Fruit fly (Drosophila melanogaster) whole organism, embryonic: ENCODE results near the gene CG6236.

Experiments used
- Asciz ChIP-seq: fragments of 200-800 bp; sonication (Bioruptor generic); optimal IDR thresholded peaks from 2 replicates; lab custom pipeline; 2017; ENCODE audit warnings: missing biosample characterization, mild to moderate bottlenecking, missing genetic modification characterization, missing genetic modification reagents
- Bdp1 ChIP-seq: fragments of 200-800 bp; sonication (Bioruptor generic); optimal IDR thresholded peaks from 3 replicates; lab custom pipeline; 2016; ENCODE audit warnings: missing biosample characterization, missing genetic modification characterization
- CG1024 ChIP-seq: fragments of 200-800 bp; sonication (Bioruptor generic); IDR thresholded peaks from 2 replicates; pipeline ENCODE4 v1.3.6; 2022; ENCODE audit warnings: missing biosample characterization, missing genetic modification characterization
- CG10959 ChIP-seq: fragments of 200-800 bp; sonication (Bioruptor generic); IDR thresholded peaks from 2 replicates; pipeline ENCODE4 v1.3.6; 2022; ENCODE audit warnings: missing biosample characterization, missing genetic modification characterization
- CG13775 ChIP-seq: fragments of 200-800 bp; sonication (Bioruptor generic); optimal IDR thresholded peaks from 3 replicates; lab custom pipeline; 2017; ENCODE audit warnings: missing biosample characterization, mild to moderate bottlenecking, missing genetic modification characterization
- CG14441 ChIP-seq: fragments of 200-800 bp; sonication (Bioruptor generic); IDR thresholded peaks from 2 replicates; pipeline ENCODE4 v1.3.6; 2022; ENCODE audit warnings: missing biosample characterization, missing genetic modification characterization
- CG14860 ChIP-seq: fragments of 200-800 bp; sonication (Bioruptor generic); IDR thresholded peaks from 3 replicates; pipeline ENCODE4 v1.3.6; 2022; ENCODE audit warnings: missing biosample characterization, missing genetic modification characterization; ENCODE audit not compliant: partially characterized antibody
- CG15696 ChIP-seq: fragments of 200-800 bp; sonication (Bioruptor generic); optimal IDR thresholded peaks from 2 replicates; lab custom pipeline; 2019; ENCODE audit warnings: missing biosample characterization, mild to moderate bottlenecking, missing genetic modification characterization, moderate library complexity
- CG1602 ChIP-seq: fragments of 200-800 bp; sonication (Bioruptor generic); optimal IDR thresholded peaks from 3 replicates; lab custom pipeline; 2016; ENCODE audit warnings: missing biosample characterization, missing genetic modification characterization
- CG16815 ChIP-seq: fragments of 200-800 bp; sonication (Bioruptor generic); optimal IDR thresholded peaks from 3 replicates; lab custom pipeline; 2017; ENCODE audit warnings: missing biosample characterization, mild to moderate bottlenecking, missing genetic modification characterization
- CG16863 ChIP-seq: fragments of 200-800 bp; sonication (Bioruptor generic); optimal IDR thresholded peaks from 3 replicates; lab custom pipeline; 2016; ENCODE audit warnings: missing biosample characterization, missing genetic modification characterization
- CG17361 ChIP-seq: fragments of 200-800 bp; sonication (Bioruptor generic); IDR thresholded peaks from 3 replicates; pipeline ENCODE4 v1.3.6; 2022; ENCODE audit warnings: missing biosample characterization, missing genetic modification characterization
- CG18476 ChIP-seq: fragments of 200-800 bp; sonication (Bioruptor generic); optimal IDR thresholded peaks from 2 replicates; lab custom pipeline; 2016; ENCODE audit warnings: missing biosample characterization, mild to moderate bottlenecking, missing genetic modification characterization
- CG2875 ChIP-seq: fragments of 200-800 bp; sonication (Bioruptor generic); optimal IDR thresholded peaks from 2 replicates; lab custom pipeline; 2017; ENCODE audit warnings: missing biosample characterization, mild to moderate bottlenecking, missing genetic modification characterization, missing genetic modification reagents
- CG30020 ChIP-seq: fragments of 200-800 bp; optimal IDR thresholded peaks from 2 replicates; lab custom pipeline; 2019; ENCODE audit warnings: missing biosample characterization, mild to moderate bottlenecking, missing genetic modification characterization, moderate library complexity
- CG31365 ChIP-seq: fragments of 200-800 bp; sonication (Bioruptor generic); optimal IDR thresholded peaks from 2 replicates; lab custom pipeline; 2018; ENCODE audit warnings: missing biosample characterization, mild to moderate bottlenecking, missing genetic modification characterization
- CG33557 ChIP-seq: fragments of 200-800 bp; sonication (Bioruptor generic); optimal IDR thresholded peaks from 2 replicates; lab custom pipeline; 2019; ENCODE audit warnings: missing biosample characterization, mild to moderate bottlenecking, missing genetic modification characterization, moderate library complexity
- CG3847 ChIP-seq: fragments of 200-800 bp; sonication (Bioruptor generic); IDR thresholded peaks from 2 replicates; pipeline ENCODE4 v1.3.6; 2022; ENCODE audit warnings: missing biosample characterization, missing genetic modification characterization
- CG4424 ChIP-seq: fragments of 200-800 bp; sonication (Bioruptor generic); optimal IDR thresholded peaks from 3 replicates; lab custom pipeline; 2016; ENCODE audit warnings: missing biosample characterization, missing genetic modification characterization
- CG4617 ChIP-seq: fragments of 200-800 bp; sonication (Bioruptor generic); optimal IDR thresholded peaks from 3 replicates; lab custom pipeline; 2016; ENCODE audit warnings: missing biosample characterization, missing genetic modification characterization, borderline replicate concordance
- CG5180 ChIP-seq: fragments of 200-800 bp; sonication (Bioruptor generic); optimal IDR thresholded peaks from 3 replicates; lab custom pipeline; 2017; ENCODE audit warnings: missing biosample characterization, missing genetic modification characterization, mild to moderate bottlenecking, moderate library complexity, missing genetic modification reagents
- E2f2 ChIP-seq: fragments of 200-800 bp; sonication (Bioruptor generic); IDR thresholded peaks from 2 replicates; pipeline ENCODE4 v1.3.6; 2022; ENCODE audit warnings: missing biosample characterization, missing genetic modification characterization
- Ets65A ChIP-seq: fragments of 200-800 bp; sonication (Bioruptor generic); peaks from one replicate; lab custom pipeline; 2016; ENCODE audit warnings: missing biosample characterization, missing genetic modification characterization
- Fer1 ChIP-seq: fragments of 200-800 bp; sonication (Bioruptor generic); optimal IDR thresholded peaks from 2 replicates; lab custom pipeline; 2017; ENCODE audit warnings: missing biosample characterization, mild to moderate bottlenecking, missing genetic modification characterization
- GATAe ChIP-seq: fragments of 200-800 bp; sonication (Bioruptor generic); conservative IDR thresholded peaks from 2 replicates; pipeline ENCODE4 v1.3.6; 2022; ENCODE audit warnings: missing biosample characterization, missing genetic modification characterization
- H15 ChIP-seq: fragments of 200-800 bp; sonication (Bioruptor generic); IDR thresholded peaks from 3 replicates; pipeline ENCODE4 v1.3.6; 2022; ENCODE audit warnings: missing biosample characterization, missing genetic modification characterization
- Jarid2 ChIP-seq: fragments of 200-800 bp; sonication (Bioruptor generic); optimal IDR thresholded peaks from 3 replicates; lab custom pipeline; 2017; ENCODE audit warnings: mild to moderate bottlenecking, missing biosample characterization, missing genetic modification reagents, missing genetic modification characterization
- Med ChIP-seq: fragments of 200-800 bp; sonication (Bioruptor generic); peaks from one replicate; lab custom pipeline; 2016; ENCODE audit warnings: missing biosample characterization, missing genetic modification characterization, mild to moderate bottlenecking, inconsistent platforms, moderate library complexity
- Meics ChIP-seq: fragments of 200-800 bp; sonication (Bioruptor generic); optimal IDR thresholded peaks from 2 replicates; lab custom pipeline; 2017; ENCODE audit warnings: missing biosample characterization, mild to moderate bottlenecking, missing genetic modification characterization
- Nf-YC ChIP-seq: fragments of 200-800 bp; optimal IDR thresholded peaks from 3 replicates; lab custom pipeline; 2019; ENCODE audit warnings: missing biosample characterization, mild to moderate bottlenecking, missing genetic modification characterization, moderate library complexity
- Opbp ChIP-seq: fragments of 200-800 bp; sonication (Bioruptor generic); IDR thresholded peaks from 3 replicates; pipeline ENCODE4 v1.3.6; 2022; ENCODE audit warnings: missing biosample characterization, missing genetic modification characterization; ENCODE audit not compliant: partially characterized antibody
- Ssrp ChIP-seq: fragments of 200-800 bp; sonication (Bioruptor generic); optimal IDR thresholded peaks from 2 replicates; lab custom pipeline; 2018; ENCODE audit warnings: missing biosample characterization, mild to moderate bottlenecking, missing genetic modification characterization, moderate library complexity
- Xbp1 ChIP-seq: fragments of 200-800 bp; sonication (Bioruptor generic); optimal IDR thresholded peaks from 3 replicates; lab custom pipeline; 2016; ENCODE audit warnings: missing biosample characterization, mild to moderate bottlenecking, missing genetic modification characterization
- bbx ChIP-seq: fragments of 200-800 bp; sonication (Bioruptor generic); IDR thresholded peaks from 2 replicates; pipeline ENCODE4 v1.3.6; 2022; ENCODE audit warnings: missing biosample characterization, missing genetic modification characterization; ENCODE audit not compliant: partially characterized antibody
- da ChIP-seq: fragments of 200-800 bp; sonication (Bioruptor generic); optimal IDR thresholded peaks from 2 replicates; lab custom pipeline; 2016; ENCODE audit warnings: missing biosample characterization, missing genetic modification characterization
- dpn ChIP-seq, 2 experiments: fragments of 200-800 bp; sonication (Bioruptor generic); optimal IDR thresholded peaks; 3 replicates each; lab custom pipeline; 2016; ENCODE audit warnings: missing biosample characterization in 2 of 2, missing genetic modification characterization in 2 of 2
- eve ChIP-seq, 2 experiments: fragments of >200 bp; optimal IDR thresholded peaks; 2 replicates each; lab custom pipeline; 2017; ENCODE audit warnings: missing biosample characterization in 2 of 2, missing genetic modification characterization in 2 of 2
- exex ChIP-seq: fragments of 200-800 bp; sonication (Bioruptor generic); optimal IDR thresholded peaks from 4 replicates; lab custom pipeline; 2018; ENCODE audit warnings: missing biosample characterization, mild to moderate bottlenecking, missing genetic modification characterization, moderate library complexity
- gem ChIP-seq: fragments of 200-800 bp; sonication (Bioruptor generic); optimal IDR thresholded peaks from 2 replicates; lab custom pipeline; 2019; ENCODE audit warnings: missing biosample characterization, mild to moderate bottlenecking, missing genetic modification characterization, moderate library complexity
- grau ChIP-seq: fragments of 200-800 bp; optimal IDR thresholded peaks from 3 replicates; lab custom pipeline; 2019; ENCODE audit warnings: missing biosample characterization, mild to moderate bottlenecking, missing genetic modification characterization, moderate library complexity
- gsb-n ChIP-seq: fragments of 200-800 bp; sonication (Bioruptor generic); optimal IDR thresholded peaks from 3 replicates; lab custom pipeline; 2018; ENCODE audit warnings: missing biosample characterization, mild to moderate bottlenecking, missing genetic modification characterization
- hb ChIP-seq: fragments of 200-800 bp; sonication (Bioruptor generic); IDR thresholded peaks from 3 replicates; pipeline ENCODE4 v1.3.6; 2022; ENCODE audit warnings: missing biosample characterization, missing genetic modification characterization; ENCODE audit not compliant: partially characterized antibody
- sd ChIP-seq: fragments of 200-800 bp; sonication (Bioruptor generic); optimal IDR thresholded peaks from 3 replicates; lab custom pipeline; 2018; ENCODE audit warnings: missing biosample characterization, mild to moderate bottlenecking, missing genetic modification characterization, moderate library complexity
- sens ChIP-seq: fragments of 200-800 bp; sonication (Bioruptor generic); peaks from one replicate; lab custom pipeline; 2016; ENCODE audit warnings: missing biosample characterization, missing genetic modification characterization
- sug ChIP-seq: fragments of 200-800 bp; optimal IDR thresholded peaks from 2 replicates; lab custom pipeline; 2019; ENCODE audit warnings: missing biosample characterization, mild to moderate bottlenecking, missing genetic modification characterization, moderate library complexity
- tap ChIP-seq: fragments of 200-800 bp; optimal IDR thresholded peaks from 3 replicates; lab custom pipeline; 2019; ENCODE audit warnings: missing biosample characterization, mild to moderate bottlenecking, missing genetic modification characterization, moderate library complexity
- toy ChIP-seq: fragments of 200-800 bp; sonication (Bioruptor generic); IDR thresholded peaks from 2 replicates; pipeline ENCODE4 v1.3.6; 2022; ENCODE audit warnings: missing biosample characterization, missing genetic modification characterization
- twi ChIP-seq: fragments of 200-800 bp; optimal IDR thresholded peaks from 2 replicates; lab custom pipeline; 2019; ENCODE audit warnings: missing biosample characterization, mild to moderate bottlenecking, missing genetic modification characterization, moderate library complexity
- tx ChIP-seq: fragments of 200-800 bp; sonication (Bioruptor generic); optimal IDR thresholded peaks from 2 replicates; lab custom pipeline; 2016; ENCODE audit warnings: missing biosample characterization, missing genetic modification characterization
- unpg ChIP-seq: fragments of 200-800 bp; sonication (Bioruptor generic); optimal IDR thresholded peaks from 3 replicates; lab custom pipeline; 2018; ENCODE audit warnings: missing biosample characterization, mild to moderate bottlenecking, missing genetic modification characterization, moderate library complexity
- wdn ChIP-seq: fragments of 200-800 bp; sonication (Bioruptor generic); IDR thresholded peaks from 2 replicates; pipeline ENCODE4 v1.3.6; 2022; ENCODE audit warnings: missing biosample characterization, missing genetic modification characterization

The CG6236 gene

DNA sequence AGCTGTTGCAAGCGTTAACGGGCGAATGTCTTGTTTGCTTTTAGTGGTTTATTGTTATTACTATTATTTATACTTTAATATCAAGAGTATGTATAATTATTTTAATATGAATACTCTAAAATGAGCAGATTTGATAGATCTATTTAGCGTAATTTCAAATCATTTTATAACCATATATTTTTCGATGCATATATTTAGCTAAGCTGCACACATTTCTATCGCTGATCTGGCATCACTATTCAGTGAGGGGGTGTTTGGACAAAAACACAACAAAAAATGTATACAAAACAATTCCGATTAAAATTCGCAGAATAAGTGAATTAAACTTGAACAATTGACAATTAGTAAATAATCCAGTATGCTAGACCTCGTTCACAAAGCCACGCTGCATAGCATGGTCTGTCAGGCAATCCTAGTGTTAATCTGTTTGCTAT, 22.9 kb upstream of the CG6236 start, which contains the start of the genes Trs33 and Tmtc4 (continued):
- TF ChIP-seq CG13775 (GFP tag; lab: Kevin White, UChicago) (peak; percentile 35), Ssrp (tag; lab: Kevin White, UChicago) (no peak), CG31365 (no peak), H15 (no peak), unpg (GFP tag; lab: Kevin White, UChicago) (peak; percentile 50), CG15696 (tag; lab: Kevin White, UChicago) (peak; percentile 47), dpn (GFP tag; optimal IDR thresholded peaks at IDR 0.05; lab: Kevin White, UChicago) (peak in 1 of 2 experiments; percentile 28), twi (tag; lab: Kevin White, UChicago) (peak; percentile 44), Nf-YC (peak; percentile 52), sug (peak; percentile 74), sd (tag; lab: Kevin White, UChicago) (peak; percentile 42), CG1602 (peak; percentile 15), CG5180 (GFP tag; lab: Kevin White, UChicago) (peak; percentile 70), CG4617 (GFP tag; lab: Kevin White, UChicago) (peak; percentile 72), CG33557 (GFP tag; lab: Kevin White, UChicago) (peak; percentile 34), tap (tag; lab: Kevin White, UChicago) (no peak), CG30020 (tag; lab: Kevin White, UChicago) (peak; percentile 44), CG14860 (GFP tag; lab: Robert Waterston, UW) (no peak), Asciz (GFP tag; lab: Kevin White, UChicago) (no peak), Xbp1 (GFP tag; lab: Kevin White, UChicago) (peak; percentile 27), Meics (GFP tag; lab: Kevin White, UChicago) (peak; percentile 34), gsb-n (tag; lab: Kevin White, UChicago) (peak; percentile 58), Ets65A (peak; percentile 69), CG10959 (GFP tag; lab: Robert Waterston, UW) (no peak), CG4424 (GFP tag; lab: Kevin White, UChicago) (peak; percentile 26), hb (GFP tag; lab: Robert Waterston, UW) (no peak), Fer1 (GFP tag; lab: Kevin White, UChicago) (peak; percentile 56), CG16815 (GFP tag; lab: Kevin White, UChicago) (no peak), Opbp (no peak), wdn (GFP tag; lab: Robert Waterston, UW) (no peak), exex (tag; lab: Kevin White, UChicago) (peak; percentile 22), gem (tag; lab: Kevin White, UChicago) (peak; percentile 67), Med (peak; percentile 76), CG18476 (GFP tag; lab: Kevin White, UChicago) (no peak), CG2875 (GFP tag; lab: Kevin White, UChicago) (no peak), sens (GFP tag; lab: Kevin White, UChicago) (peak; percentile 67)

DNA sequence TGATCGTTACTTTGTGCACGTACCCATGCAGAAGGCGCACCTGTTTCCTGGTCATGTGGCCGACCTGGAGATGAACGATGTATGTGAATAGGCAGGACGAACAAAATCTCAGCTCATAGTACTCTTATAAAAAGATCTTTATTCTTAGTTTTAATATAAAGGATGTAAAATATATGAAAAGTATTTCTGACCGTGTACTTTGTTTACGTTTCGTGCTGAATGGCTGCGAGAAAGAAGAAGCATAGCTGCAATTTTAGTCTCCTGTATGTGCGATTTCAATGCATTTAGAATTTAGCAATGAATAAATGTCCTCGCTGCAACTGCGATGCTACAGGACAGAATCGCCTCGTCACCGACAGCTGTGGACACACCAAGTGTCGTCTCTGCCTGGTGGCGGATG, 19.8 kb upstream of the CG6236 start, which contains the start of the genes CG42726 and CG42727:
Gene CG42726, plus strand, starts transcription at position 227 of the 400 bp plus-strand sequence.
Gene CG42727, plus strand, starts transcription at position 227 of the 400 bp plus-strand sequence.
- TF ChIP-seq CG16863 (no peak), CG14441 (0 out of 2 replicates have a peak, but pooled peaks have one; percentile 26), bbx (GFP tag; lab: Robert Waterston, UW) (no peak), grau (peak; percentile 39), CG1024 (GFP tag; lab: Robert Waterston, UW) (no peak), da (no peak), CG15696 (tag; lab: Kevin White, UChicago) (peak; percentile 1), CG3847 (GFP tag; lab: Robert Waterston, UW) (peak; percentile 18; the same call in 1 of the 2 replicates), CG17361 (GFP tag; lab: Robert Waterston, UW) (0 out of 3 replicates have a peak, but pooled peaks have one; percentile 15), tx (GFP tag; lab: Kevin White, UChicago) (no peak), E2f2 (GFP tag; lab: Robert Waterston, UW) (peak; percentile 16; the same call in 1 of the 2 replicates), Jarid2 (GFP tag; lab: Kevin White, UChicago) (no peak), eve (GFP tag; optimal IDR thresholded peaks at IDR 0.05; lab: Kevin White, UChicago) (no peak), Bdp1 (peak; percentile 15), GATAe (GFP tag; lab: Robert Waterston, UW) (no peak), toy (GFP tag; lab: Robert Waterston, UW) (no peak)
